Fruit fly (Drosophila melanogaster): ENCODE results near the gene Alr.

Gene Alr

dm6 chrX:19744003-19744488, 4.1 kb upstream of the Alr start, which contains the start of the genes CG18809, COX6B, CG33932 and Rpp20 (continued):
- TF ChIP-seq CG4617 (GFP tag; optimal IDR thresholded peaks at IDR 0.05; ENCODE audit: borderline replicate concordance) (peak; percentile 93), CG14050 (GFP tag; IDR thresholded peaks at IDR 0.05) (0 out of 3 replicates have a peak, but pooled peaks have one; percentile 21), salm (tag; optimal IDR thresholded peaks at IDR 0.05) (no peak), CG6254 (GFP tag; optimal IDR thresholded peaks at IDR 0.05) (no peak), CG18011 (GFP tag; optimal IDR thresholded peaks at IDR 0.05) (peak; percentile 17), pfk (GFP tag; optimal IDR thresholded peaks at IDR 0.05) (peak; percentile 56), CG10274 (GFP tag; optimal IDR thresholded peaks at IDR 0.05) (no peak), CG11560 (tag; IDR thresholded peaks at IDR 0.05) (peak; percentile 72; the same call in 2 of the 3 replicates), ATbp (GFP tag; optimal IDR thresholded peaks at IDR 0.05) (no peak), Dbx (GFP tag; IDR thresholded peaks at IDR 0.05) (peak; percentile 90), CG7928 (GFP tag; optimal IDR thresholded peaks at IDR 0.05) (peak; percentile 41), ham (GFP tag; IDR thresholded peaks at IDR 0.05) (no peak), Hand (GFP tag; optimal IDR thresholded peaks at IDR 0.05) (no peak), Sry-δ (GFP tag; optimal IDR thresholded peaks at IDR 0.05) (peak; percentile 100), CG3838 (GFP tag; optimal IDR thresholded peaks at IDR 0.05) (no peak), CG12236 (GFP tag; optimal IDR thresholded peaks at IDR 0.05) (peak; percentile 2), Mrtf (GFP tag; IDR thresholded peaks at IDR 0.05) (0 out of 3 replicates have a peak, but pooled peaks have one; percentile 45), amos (GFP tag; IDR thresholded peaks at IDR 0.05; ENCODE audit: partially characterized antibody) (peak; percentile 99), Gug (GFP tag; IDR thresholded peaks at IDR 0.05) (peak; percentile 65; the same call in 3 of the 4 replicates), CG1647 (GFP tag; optimal IDR thresholded peaks at IDR 0.05) (peak; percentile 63), MBD-R2 (GFP tag; IDR thresholded peaks at IDR 0.05) (peak; percentile 95), CG10979 (tag; optimal IDR thresholded peaks at IDR 0.05) (peak; percentile 28), bsh (GFP tag; optimal IDR thresholded peaks at IDR 0.05) (peak in 1 of 2 experiments; percentile 23), Blimp-1 (GFP tag; optimal IDR thresholded peaks at IDR 0.05) (no peak), CG15269 (tag; optimal IDR thresholded peaks at IDR 0.05) (peak; percentile 25), CG16863 (GFP tag; optimal IDR thresholded peaks at IDR 0.05) (peak; percentile 32), CG8388 (GFP tag; optimal IDR thresholded peaks at IDR 0.05) (no peak), CG5245 (GFP tag; optimal IDR thresholded peaks at IDR 0.05) (no peak), CG1603 (tag; optimal IDR thresholded peaks at IDR 0.05) (peak; percentile 91), CG14014 (GFP tag; IDR thresholded peaks at IDR 0.05) (peak; percentile 56), CG8944 (GFP tag; optimal IDR thresholded peaks at IDR 0.05) (peak; percentile 62), Ets65A (GFP tag) (peak; percentile 98), chif (GFP tag; optimal IDR thresholded peaks at IDR 0.05) (peak; percentile 60 to 64), hkb (optimal IDR thresholded peaks at IDR 0.05) (no peak), hkb (GFP tag; IDR thresholded peaks at IDR 0.05) (peak; percentile 63), Side (GFP tag; optimal IDR thresholded peaks at IDR 0.05) (peak; percentile 70), CG9727 (GFP tag; optimal IDR thresholded peaks at IDR 0.05) (peak; percentile 53), Meics (GFP tag; optimal IDR thresholded peaks at IDR 0.05) (peak; percentile 71), lbe (GFP tag; optimal IDR thresholded peaks at IDR 0.05) (peak; percentile 68), Rfx (GFP tag; IDR thresholded peaks at IDR 0.05) (peak; percentile 88)
